Worm (Caenorhabditis elegans): ENCODE measurements around the gene srh-123.
A peak's percentile ranks its signal among the peaks of the same experiment; 100 is the strongest.
"Not testable (repeated sequence)": the region's sequence is repeated elsewhere in the genome, so short reads cannot be mapped to it uniquely, and the experiment has no call there.

srh-123 gene

ce11 chrV:17460061-17460460 is 13.7 kb upstream of the srh-123 start, which contains the start of gene srz-48:
TSS of gene srz-48 (minus strand) at chrV:17460161.
- no peak for TF ChIP-seq mdt-29 (GFP tag; IDR thresholded peaks at IDR 0.05)
- no peak for TF ChIP-seq lin-39 (tag; optimal IDR thresholded peaks at IDR 0.05)
- TF ChIP-seq daf-19 (GFP tag; conservative IDR thresholded peaks at IDR 0.05), result no peak
- TF ChIP-seq egl-43 (GFP tag; IDR thresholded peaks at IDR 0.05), result no peak
- TF ChIP-seq ama-1 (optimal IDR thresholded peaks at IDR 0.05), result no peak
- no peak for TF ChIP-seq lin-29 (GFP tag; IDR thresholded peaks at IDR 0.05)
- TF ChIP-seq Y5F2A.4 (GFP tag; optimal IDR thresholded peaks at IDR 0.05), result no peak
- no peak for TF ChIP-seq attf-4 (tag; optimal IDR thresholded peaks at IDR 0.05)
- no peak for TF ChIP-seq sdz-12 (GFP tag; optimal IDR thresholded peaks at IDR 0.05)
- TF ChIP-seq nhr-11 (tag; optimal IDR thresholded peaks at IDR 0.05), result no peak
- TF ChIP-seq hmg-1.1 (GFP tag; IDR thresholded peaks at IDR 0.05), result no peak

- not testable (repeated sequence) for TF ChIP-seq rbr-2 (tag; optimal IDR thresholded peaks at IDR 0.05); dmd-6 (GFP tag; IDR thresholded peaks at IDR 0.05); ceh-28 (tag; optimal IDR thresholded peaks at IDR 0.05)
Observed at ce11 chrV:17464278-17464677, 9.5 kb upstream of the srh-123 start, which contains the start of gene F20E11.7. TSS of gene F20E11.7 (plus strand) at chrV:17464578.

ce11 chrV:17466751-17467150 is 7.0 kb upstream of the srh-123 start, which contains the start of gene srw-72:
TSS of gene srw-72 (plus strand) at chrV:17467051.
- TF ChIP-seq F26F4.8 (GFP tag; conservative IDR thresholded peaks at IDR 0.05), result no peak
- no peak for TF ChIP-seq cey-2 (tag; optimal IDR thresholded peaks at IDR 0.05; ENCODE audit: borderline replicate concordance, insufficient read depth)
- no peak for TF ChIP-seq nhr-48 (tag; optimal IDR thresholded peaks at IDR 0.05)
- no peak for TF ChIP-seq zip-2 (tag; optimal IDR thresholded peaks at IDR 0.05)
- no peak for TF ChIP-seq rbr-2 (tag; optimal IDR thresholded peaks at IDR 0.05)
- no peak for TF ChIP-seq mxl-2 (GFP tag; conservative IDR thresholded peaks at IDR 0.05)
- TF ChIP-seq egl-27 (tag; optimal IDR thresholded peaks at IDR 0.05), result no peak
- no peak for TF ChIP-seq F44E2.7 (GFP tag; IDR thresholded peaks at IDR 0.05)

ce11 chrV:17467881-17468280 is 5.9 kb upstream of the srh-123 start:
- no peak for TF ChIP-seq cey-2 (tag; optimal IDR thresholded peaks at IDR 0.05; ENCODE audit: borderline replicate concordance, insufficient read depth)
- TF ChIP-seq set-16 (GFP tag; IDR thresholded peaks at IDR 0.05), result peak; percentile 76

ce11 chrV:17469180-17469579 is 4.6 kb upstream of the srh-123 start, which contains the start of gene F20E11.17:
TSS of gene F20E11.17 (minus strand) at chrV:17469280.
- TF ChIP-seq T20F7.1 (GFP tag; optimal IDR thresholded peaks at IDR 0.05) (no peak), nhr-76 (tag; optimal IDR thresholded peaks at IDR 0.05) (no peak), fkh-10 (GFP tag; optimal IDR thresholded peaks at IDR 0.05) (no peak), nhr-6 (tag; optimal IDR thresholded peaks at IDR 0.05) (no peak), Y48G9A.11 (GFP tag; IDR thresholded peaks at IDR 0.05) (no peak), ctbp-1 (GFP tag; IDR thresholded peaks at IDR 0.05) (no peak), Y105C5A.15 (GFP tag; IDR thresholded peaks at IDR 0.05) (no peak), ceh-82 (tag; optimal IDR thresholded peaks at IDR 0.05) (no peak), D1046.2 (GFP tag; IDR thresholded peaks at IDR 0.05) (no peak), php-3 (GFP tag; IDR thresholded peaks at IDR 0.05) (no peak), nhr-102 (tag; optimal IDR thresholded peaks at IDR 0.05) (no peak), egl-27 (tag; optimal IDR thresholded peaks at IDR 0.05) (no peak)

- no peak for TF ChIP-seq dmd-8 (GFP tag; IDR thresholded peaks at IDR 0.05)
- TF ChIP-seq sdz-12 (GFP tag; optimal IDR thresholded peaks at IDR 0.05), result no peak
- no peak for TF ChIP-seq madf-9 (GFP tag; conservative IDR thresholded peaks at IDR 0.05)
- no peak for TF ChIP-seq zfp-2 (tag; optimal IDR thresholded peaks at IDR 0.05)
- TF ChIP-seq egl-27 (tag; optimal IDR thresholded peaks at IDR 0.05), result no peak
- TF ChIP-seq daf-16 (GFP tag; optimal IDR thresholded peaks at IDR 0.05), result no peak
- TF ChIP-seq daf-16 (tag; optimal IDR thresholded peaks at IDR 0.05), result no peak
- no peak for TF ChIP-seq nhr-77 (tag; optimal IDR thresholded peaks at IDR 0.05)
- TF ChIP-seq F26F4.8 (GFP tag; conservative IDR thresholded peaks at IDR 0.05), result no peak
- no peak for TF ChIP-seq hlh-11 (tag; optimal IDR thresholded peaks at IDR 0.05)
- no peak for TF ChIP-seq Y105C5A.15 (GFP tag; IDR thresholded peaks at IDR 0.05)
- TF ChIP-seq hmg-1.1 (GFP tag; IDR thresholded peaks at IDR 0.05), result no peak
- no peak for TF ChIP-seq ceh-32 (tag; optimal IDR thresholded peaks at IDR 0.05; ENCODE audit: poor library complexity)
- no peak for TF ChIP-seq fkh-10 (GFP tag; optimal IDR thresholded peaks at IDR 0.05)
- no peak for TF ChIP-seq mdt-29 (GFP tag; IDR thresholded peaks at IDR 0.05)
Observed at ce11 chrV:17471564-17471963, 2.2 kb upstream of the srh-123 start, which contains the start of gene srh-235. TSS of gene srh-235 (minus strand) at chrV:17471664.

Data from whole organism, L4 larva.